Worm (Caenorhabditis elegans) whole organism, L2 larva: ENCODE results near the gene F28C6.10.
A peak's percentile ranks its signal among the peaks of the same experiment; 100 is the strongest.

ENCODE experiments used
- C34F6.9 ChIP-seq: fragments of 150-350 bp; optimal IDR thresholded peaks from 2 replicates; lab custom pipeline; 2014; ENCODE audit warnings: missing biosample characterization, missing genetic modification characterization
- F13H6.1 ChIP-seq: sonication (generic microtip); optimal IDR thresholded peaks from 2 replicates; lab custom pipeline; 2016; ENCODE audit warnings: missing genetic modification characterization, missing compliant biosample characterization
- R02D3.7 ChIP-seq: fragments of 150-350 bp; optimal IDR thresholded peaks from 2 replicates; lab custom pipeline; 2014; ENCODE audit warnings: missing biosample characterization, missing genetic modification characterization
- Y55F3AM.14 ChIP-seq: fragments of 200-800 bp; sonication (Bioruptor generic); optimal IDR thresholded peaks from 2 replicates; lab custom pipeline; 2018; ENCODE audit warnings: mild to moderate bottlenecking, missing genetic modification characterization, missing compliant biosample characterization
- ZK546.5 ChIP-seq: sonication (generic microtip); optimal IDR thresholded peaks from 2 replicates; lab custom pipeline; 2017; ENCODE audit warnings: missing biosample characterization, missing genetic modification characterization
- alr-1 ChIP-seq: fragments of 150-350 bp; optimal IDR thresholded peaks from 2 replicates; lab custom pipeline; 2014; ENCODE audit warnings: missing biosample characterization, missing genetic modification characterization
- aly-2 ChIP-seq: fragments of 150-350 bp; optimal IDR thresholded peaks from 2 replicates; lab custom pipeline; 2014; ENCODE audit warnings: missing biosample characterization, missing genetic modification characterization
- blmp-1 ChIP-seq: sonication (generic microtip); optimal IDR thresholded peaks from 2 replicates; lab custom pipeline; 2017; ENCODE audit warnings: missing genetic modification characterization, mild to moderate bottlenecking, missing compliant biosample characterization, antibody characterized with exemption, moderate library complexity; ENCODE audit not compliant: insufficient read depth
- ceh-16 ChIP-seq: fragments of 150-350 bp; optimal IDR thresholded peaks from 2 replicates; lab custom pipeline; 2014; ENCODE audit warnings: missing biosample characterization, missing genetic modification characterization
- ceh-82 ChIP-seq: fragments of 150-350 bp; optimal IDR thresholded peaks from 2 replicates; lab custom pipeline; 2014; ENCODE audit warnings: missing biosample characterization, missing genetic modification characterization
- crh-2 ChIP-seq: sonication (generic microtip); optimal IDR thresholded peaks from 2 replicates; lab custom pipeline; 2017; ENCODE audit warnings: missing biosample characterization, missing genetic modification characterization
- egl-27 ChIP-seq: sonication (generic microtip); optimal IDR thresholded peaks from 3 replicates; lab custom pipeline; 2017; ENCODE audit warnings: missing biosample characterization, missing genetic modification reagents, missing genetic modification characterization
- elt-1 ChIP-seq: fragments of 150-350 bp; optimal IDR thresholded peaks from 2 replicates; lab custom pipeline; 2014; ENCODE audit warnings: missing biosample characterization, missing genetic modification characterization
- elt-3 ChIP-seq: sonication (generic microtip); optimal IDR thresholded peaks from 2 replicates; lab custom pipeline; 2017; ENCODE audit warnings: missing biosample characterization, missing genetic modification characterization
- fos-1 ChIP-seq: fragments of 150-350 bp; optimal IDR thresholded peaks from 2 replicates; lab custom pipeline; 2014; ENCODE audit warnings: missing biosample characterization, missing genetic modification characterization
- gmeb-1 ChIP-seq: fragments of 150-350 bp; optimal IDR thresholded peaks from 2 replicates; lab custom pipeline; 2014; ENCODE audit warnings: missing biosample characterization, missing genetic modification characterization
- lin-11 ChIP-seq: fragments of 150-350 bp; sonication (generic microtip); optimal IDR thresholded peaks from 2 replicates; lab custom pipeline; 2014; ENCODE audit warnings: missing biosample characterization, missing genetic modification characterization, inconsistent platforms, mixed read lengths
- lin-39 ChIP-seq: fragments of 150-350 bp; optimal IDR thresholded peaks from 2 replicates; lab custom pipeline; 2014; ENCODE audit warnings: missing biosample characterization, missing genetic modification reagents, missing genetic modification characterization
- mab-5 ChIP-seq: fragments of 150-350 bp; optimal IDR thresholded peaks from 2 replicates; lab custom pipeline; 2014; ENCODE audit warnings: missing biosample characterization, missing genetic modification characterization
- mbf-1 ChIP-seq: sonication (generic microtip); optimal IDR thresholded peaks from 2 replicates; lab custom pipeline; 2017; ENCODE audit warnings: missing biosample characterization, missing genetic modification characterization
- mdl-1 ChIP-seq, 2 experiments: fragments of 150-350 bp in 1 of 2; sonication (generic microtip) in 1 of 2; optimal IDR thresholded peaks; 2 replicates each; lab custom pipeline; 2017; ENCODE audit warnings: missing biosample characterization in 2 of 2, missing genetic modification characterization in 2 of 2
- nhr-10 ChIP-seq: sonication (generic microtip); optimal IDR thresholded peaks from 2 replicates; lab custom pipeline; 2017; ENCODE audit warnings: missing biosample characterization, missing genetic modification characterization
- nhr-11 ChIP-seq: fragments of 150-350 bp; optimal IDR thresholded peaks from 2 replicates; lab custom pipeline; 2014; ENCODE audit warnings: missing biosample characterization, missing genetic modification characterization
- nhr-12 ChIP-seq: fragments of 150-350 bp; optimal IDR thresholded peaks from 2 replicates; lab custom pipeline; 2014; ENCODE audit warnings: missing biosample characterization, missing genetic modification characterization
- nhr-129 ChIP-seq: fragments of 150-350 bp; optimal IDR thresholded peaks from 2 replicates; lab custom pipeline; 2014; ENCODE audit warnings: missing biosample characterization, missing genetic modification characterization
- nhr-21 ChIP-seq: fragments of 150-350 bp; optimal IDR thresholded peaks from 2 replicates; lab custom pipeline; 2014; ENCODE audit warnings: missing biosample characterization, missing genetic modification characterization
- nhr-23 ChIP-seq: fragments of 150-350 bp; optimal IDR thresholded peaks from 2 replicates; lab custom pipeline; 2014; ENCODE audit warnings: missing biosample characterization, missing genetic modification reagents, missing genetic modification characterization
- nhr-237 ChIP-seq: fragments of 150-350 bp; optimal IDR thresholded peaks from 2 replicates; lab custom pipeline; 2014; ENCODE audit warnings: missing biosample characterization, missing genetic modification characterization
- nhr-6 ChIP-seq: fragments of 150-350 bp; optimal IDR thresholded peaks from 2 replicates; lab custom pipeline; 2014; ENCODE audit warnings: missing biosample characterization, missing genetic modification characterization
- nhr-77 ChIP-seq: fragments of 150-350 bp; optimal IDR thresholded peaks from 2 replicates; lab custom pipeline; 2014; ENCODE audit warnings: missing biosample characterization, missing genetic modification characterization
- sem-4 ChIP-seq: fragments of 150-350 bp; optimal IDR thresholded peaks from 2 replicates; lab custom pipeline; 2014; ENCODE audit warnings: missing biosample characterization, missing genetic modification reagents, missing genetic modification characterization
- sma-3 ChIP-seq: sonication (generic microtip); optimal IDR thresholded peaks from 2 replicates; lab custom pipeline; 2016; ENCODE audit warnings: missing genetic modification reagents, missing genetic modification characterization, missing compliant biosample characterization
- sma-9 ChIP-seq, 2 experiments: fragments of 150-350 bp in 1 of 2; sonication (generic microtip) in 1 of 2; optimal IDR thresholded peaks; 2 replicates each; lab custom pipeline; 2014 to 2016; ENCODE audit warnings: missing genetic modification characterization in 2 of 2, mild to moderate bottlenecking in 1 of 2, missing biosample characterization in 1 of 2, missing compliant biosample characterization in 1 of 2, missing genetic modification reagents in 1 of 2, moderate library complexity in 1 of 2
- unc-39 ChIP-seq: fragments of 150-350 bp; optimal IDR thresholded peaks from 2 replicates; lab custom pipeline; 2014; ENCODE audit warnings: missing biosample characterization, missing genetic modification characterization
- unc-55 ChIP-seq: fragments of 150-350 bp; sonication (generic microtip); optimal IDR thresholded peaks from 3 replicates; lab custom pipeline; 2014; ENCODE audit warnings: missing biosample characterization, missing genetic modification reagents, missing genetic modification characterization
- unc-62 ChIP-seq: fragments of 150-350 bp; optimal IDR thresholded peaks from 2 replicates; lab custom pipeline; 2014; ENCODE audit warnings: missing biosample characterization, missing genetic modification reagents, missing genetic modification characterization
- zag-1 ChIP-seq: fragments of 150-350 bp; optimal IDR thresholded peaks from 2 replicates; lab custom pipeline; 2014; ENCODE audit warnings: missing biosample characterization, missing genetic modification characterization
- ztf-11 ChIP-seq: sonication (generic microtip); optimal IDR thresholded peaks from 2 replicates; lab custom pipeline; 2017; ENCODE audit warnings: missing biosample characterization, missing genetic modification characterization
- ztf-4 ChIP-seq: fragments of 150-350 bp; optimal IDR thresholded peaks from 2 replicates; lab custom pipeline; 2014; ENCODE audit warnings: missing biosample characterization, missing genetic modification characterization

The F28C6.10 gene

ce11 chrII:8625163-8625562 is 17.4 kb downstream of the F28C6.10 start, which contains the start of gene sptf-2 (continued):
- peak; percentile 97 for TF ChIP-seq fos-1 (tag; lab: Kevin White, UChicago)

ce11 chrII:8626598-8626997 is 18.8 kb downstream of the F28C6.10 start:
- no peak for TF ChIP-seq nhr-6
- no peak for TF ChIP-seq R02D3.7
- TF ChIP-seq zag-1 (tag; lab: Kevin White, UChicago) = no peak
- no peak for TF ChIP-seq mbf-1 (tag; lab: Kevin White, UChicago)
- TF ChIP-seq unc-55 (GFP tag; lab: Kevin White, UChicago) = no peak
- TF ChIP-seq Y55F3AM.14 (GFP tag; lab: Kevin White, UChicago) = no peak
- no peak for TF ChIP-seq ztf-11 (tag; lab: Kevin White, UChicago)
- TF ChIP-seq nhr-10 (tag; lab: Kevin White, UChicago) = no peak
- TF ChIP-seq C34F6.9 (tag; lab: Kevin White, UChicago) = no peak
- no peak for TF ChIP-seq nhr-129 (tag; lab: Kevin White, UChicago)
- TF ChIP-seq unc-39 (tag; lab: Kevin White, UChicago) = no peak
- no peak for TF ChIP-seq sma-3 (GFP tag; lab: Kevin White, UChicago)
- no peak for TF ChIP-seq F13H6.1 (tag; lab: Kevin White, UChicago)
- no peak for TF ChIP-seq sma-9 (GFP tag; optimal IDR thresholded peaks at IDR 0.05; lab: Kevin White, UChicago)
- TF ChIP-seq sma-9 (tag; optimal IDR thresholded peaks at IDR 0.05; lab: Kevin White, UChicago) = no peak
- TF ChIP-seq nhr-11 (tag; lab: Kevin White, UChicago) = no peak
- TF ChIP-seq ztf-4 (tag; lab: Kevin White, UChicago) = no peak
- no peak for TF ChIP-seq blmp-1
- no peak for TF ChIP-seq mdl-1 (tag; optimal IDR thresholded peaks at IDR 0.05; lab: Kevin White, UChicago)
- TF ChIP-seq lin-11 (tag; lab: Kevin White, UChicago) = no peak
- no peak for TF ChIP-seq gmeb-1

ce11 chrII:8627907-8628306 is 20.1 kb downstream of the F28C6.10 start:
- TF ChIP-seq lin-39 (tag; lab: Kevin White, UChicago) (no peak), ceh-16 (no peak), nhr-129 (tag; lab: Kevin White, UChicago) (no peak), elt-1 (tag; lab: Kevin White, UChicago) (no peak), ZK546.5 (tag; lab: Kevin White, UChicago) (no peak), nhr-10 (tag; lab: Kevin White, UChicago) (no peak), sem-4 (no peak), nhr-23 (no peak), nhr-237 (tag; lab: Kevin White, UChicago) (no peak), unc-62 (GFP tag; lab: Kevin White, UChicago) (no peak), elt-3 (tag; lab: Kevin White, UChicago) (no peak), alr-1 (tag; lab: Kevin White, UChicago) (no peak), ztf-4 (tag; lab: Kevin White, UChicago) (no peak), nhr-12 (tag; lab: Kevin White, UChicago) (no peak), sma-3 (GFP tag; lab: Kevin White, UChicago) (no peak), ceh-82 (no peak), nhr-77 (no peak)

- TF ChIP-seq sma-3 (GFP tag; lab: Kevin White, UChicago) (no peak), alr-1 (tag; lab: Kevin White, UChicago) (no peak), elt-3 (tag; lab: Kevin White, UChicago) (no peak), elt-1 (tag; lab: Kevin White, UChicago) (no peak), blmp-1 (peak; percentile 17), mab-5 (tag; lab: Kevin White, UChicago) (no peak)
- TF ChIP-seq, all 48 proteins: peak for 1
These were observed 22.3 kb downstream of the F28C6.10 start, which contains the start of gene T22C8.6 for ce11 chrII:8630088-8630487. T22C8.6 (minus strand) TSS chrII:8630281.

ce11 chrII:8631766-8632165 is 24.0 kb downstream of the F28C6.10 start:
- no peak for TF ChIP-seq egl-27 (tag; lab: Kevin White, UChicago)
- no peak for TF ChIP-seq unc-62 (GFP tag; lab: Kevin White, UChicago)
- TF ChIP-seq mdl-1 (tag; optimal IDR thresholded peaks at IDR 0.05; lab: Kevin White, UChicago) = no peak
- TF ChIP-seq sem-4 = no peak
- TF ChIP-seq nhr-23 = no peak
- no peak for TF ChIP-seq lin-11 (tag; lab: Kevin White, UChicago)
- TF ChIP-seq F13H6.1 (tag; lab: Kevin White, UChicago) = no peak
- TF ChIP-seq aly-2 (tag; lab: Kevin White, UChicago) = no peak
- no peak for TF ChIP-seq nhr-129 (tag; lab: Kevin White, UChicago)
- TF ChIP-seq crh-2 (tag; lab: Kevin White, UChicago) = no peak
- no peak for TF ChIP-seq nhr-21 (tag; lab: Kevin White, UChicago)
